Fruit fly (Drosophila melanogaster) whole organism, wandering third instar larva: ENCODE measurements around the gene Graf.

Experiments
- Dif ChIP-seq: fragments of 200-275, 200-300 bp; sonication (Bioruptor generic); optimal IDR thresholded peaks from 2 replicates; lab custom pipeline; 2018; ENCODE audit warnings: missing biosample characterization, missing genetic modification characterization; ENCODE audit not compliant: partially characterized antibody
- Jra ChIP-seq: sonication (Bioruptor generic); optimal IDR thresholded peaks from 2 replicates; lab custom pipeline; 2016; ENCODE audit warnings: missing biosample characterization, missing genetic modification characterization
- Myc ChIP-seq: fragments of >200 bp; optimal IDR thresholded peaks from 2 replicates; lab custom pipeline; 2017
- N ChIP-seq: fragments of >200 bp; optimal IDR thresholded peaks from 2 replicates; lab custom pipeline; 2018; ENCODE audit warnings: missing biosample characterization, missing external identifiers, missing genetic modification characterization
- OdsH ChIP-seq: fragments of 200-800 bp; sonication (Bioruptor generic); optimal IDR thresholded peaks from 2 replicates; lab custom pipeline; 2016; ENCODE audit warnings: missing biosample characterization, mild to moderate bottlenecking, missing genetic modification characterization
- br ChIP-seq: fragments of 200-800 bp; sonication (Bioruptor generic); optimal IDR thresholded peaks from 2 replicates; lab custom pipeline; 2016; ENCODE audit warnings: missing biosample characterization, missing genetic modification characterization
- dmrt93B ChIP-seq: fragments of 200-800 bp; sonication (Bioruptor generic); optimal IDR thresholded peaks from 2 replicates; lab custom pipeline; 2018; ENCODE audit warnings: missing biosample characterization, mild to moderate bottlenecking, missing genetic modification characterization
- ey ChIP-seq: fragments of 200-800 bp; sonication (Bioruptor generic); optimal IDR thresholded peaks from 2 replicates; lab custom pipeline; 2016; ENCODE audit warnings: missing biosample characterization, missing genetic modification characterization
- h ChIP-seq: fragments of 200-800 bp; sonication (Bioruptor generic); optimal IDR thresholded peaks from 3 replicates; lab custom pipeline; 2016; ENCODE audit warnings: missing biosample characterization, mild to moderate bottlenecking, missing genetic modification characterization
- pan ChIP-seq: fragments of >200 bp; optimal IDR thresholded peaks from 2 replicates; lab custom pipeline; 2017
- psq ChIP-seq: fragments of 200-800 bp; sonication (Bioruptor generic); optimal IDR thresholded peaks from 3 replicates; lab custom pipeline; 2017; ENCODE audit warnings: missing biosample characterization, mild to moderate bottlenecking, missing genetic modification characterization, moderate library complexity
- sage ChIP-seq: fragments of 200-800 bp; sonication (Bioruptor generic); optimal IDR thresholded peaks from 2 replicates; lab custom pipeline; 2016; ENCODE audit warnings: missing biosample characterization, mild to moderate bottlenecking, missing genetic modification characterization
- usp ChIP-seq: fragments of >200 bp; optimal IDR thresholded peaks from 2 replicates; lab custom pipeline; 2017; ENCODE audit warnings: missing biosample characterization, missing genetic modification characterization

DNA sequence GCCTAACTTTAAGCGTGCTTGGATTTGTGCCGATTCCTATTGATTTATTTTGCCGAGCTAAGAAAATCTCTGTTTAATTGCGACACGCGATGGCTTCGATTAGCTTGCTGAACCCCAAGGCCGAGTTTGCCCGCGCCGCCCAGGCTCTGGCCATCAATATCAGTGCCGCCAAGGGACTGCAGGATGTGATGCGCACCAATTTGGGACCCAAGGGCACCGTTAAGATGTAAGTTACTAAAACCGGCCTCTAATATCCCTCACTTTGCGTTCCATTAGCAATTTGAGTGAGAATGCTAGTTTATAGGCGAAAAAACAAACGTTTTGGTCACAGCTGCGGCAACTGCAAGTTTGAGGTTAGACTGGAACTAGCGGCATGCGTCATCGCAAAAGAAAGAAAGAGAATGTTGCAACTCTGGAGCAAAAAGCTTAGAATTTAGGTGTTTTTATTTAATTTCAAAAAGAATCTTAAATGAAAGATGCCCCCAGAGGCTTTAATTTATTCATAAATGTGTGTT, 13.8 kb downstream of the Graf start:
- no peak for TF ChIP-seq ey (GFP tag; lab: Kevin White, UChicago)
- TF ChIP-seq Myc (lab: Kevin White, UChicago) = no peak
- TF ChIP-seq psq (GFP tag; lab: Kevin White, UChicago) = no peak
- no peak for TF ChIP-seq h (GFP tag; lab: Kevin White, UChicago)
- peak; percentile 68 for TF ChIP-seq Jra (GFP tag; lab: Kevin White, UChicago)
- TF ChIP-seq dmrt93B (GFP tag; lab: Kevin White, UChicago) = no peak
- no peak for TF ChIP-seq Dif (GFP tag; lab: Kevin White, UChicago)
- no peak for TF ChIP-seq sage (GFP tag; lab: Kevin White, UChicago)
- TF ChIP-seq br (GFP tag; lab: Kevin White, UChicago) = no peak
- no peak for TF ChIP-seq OdsH (GFP tag; lab: Kevin White, UChicago)
- no peak for TF ChIP-seq usp (GFP tag; lab: Kevin White, UChicago)
- TF ChIP-seq pan = no peak
- TF ChIP-seq N (GFP tag; lab: Kevin White, UChicago) = no peak
